Worm (Caenorhabditis elegans) whole organism, mixed stage, embryonic: ENCODE data around the gene rfs-1.

ENCODE experiments used
- ceh-83 ChIP-seq: fragments of 200-800 bp; sonication (Bioruptor generic); optimal IDR thresholded peaks from 2 replicates; lab custom pipeline; 2018; ENCODE audit warnings: mild to moderate bottlenecking, missing genetic modification characterization, missing compliant biosample characterization
- lin-13 ChIP-seq: fragments of 150-350 bp; optimal IDR thresholded peaks from 2 replicates; lab custom pipeline; 2014; ENCODE audit warnings: missing biosample characterization, missing genetic modification characterization
- mab-5 ChIP-seq: fragments of 150-350 bp; optimal IDR thresholded peaks from 2 replicates; lab custom pipeline; 2014; ENCODE audit warnings: missing biosample characterization, missing genetic modification characterization
- nhr-12 ChIP-seq: fragments of 150-350 bp; optimal IDR thresholded peaks from 2 replicates; lab custom pipeline; 2014; ENCODE audit warnings: missing biosample characterization, missing genetic modification characterization
- nhr-2 ChIP-seq: fragments of 150-350 bp; optimal IDR thresholded peaks from 2 replicates; lab custom pipeline; 2014; ENCODE audit warnings: missing biosample characterization, missing genetic modification characterization
- pha-4 ChIP-seq: fragments of 150-350 bp; optimal IDR thresholded peaks from 2 replicates; lab custom pipeline; 2018; ENCODE audit warnings: missing biosample characterization, missing genetic modification reagents, missing genetic modification characterization
- unc-39 ChIP-seq: fragments of 150-350 bp; optimal IDR thresholded peaks from 2 replicates; lab custom pipeline; 2014; ENCODE audit warnings: missing biosample characterization, missing genetic modification characterization
- ztf-11 ChIP-seq: fragments of 150-350 bp; optimal IDR thresholded peaks from 2 replicates; lab custom pipeline; 2014; ENCODE audit warnings: missing biosample characterization, missing genetic modification characterization

DNA sequence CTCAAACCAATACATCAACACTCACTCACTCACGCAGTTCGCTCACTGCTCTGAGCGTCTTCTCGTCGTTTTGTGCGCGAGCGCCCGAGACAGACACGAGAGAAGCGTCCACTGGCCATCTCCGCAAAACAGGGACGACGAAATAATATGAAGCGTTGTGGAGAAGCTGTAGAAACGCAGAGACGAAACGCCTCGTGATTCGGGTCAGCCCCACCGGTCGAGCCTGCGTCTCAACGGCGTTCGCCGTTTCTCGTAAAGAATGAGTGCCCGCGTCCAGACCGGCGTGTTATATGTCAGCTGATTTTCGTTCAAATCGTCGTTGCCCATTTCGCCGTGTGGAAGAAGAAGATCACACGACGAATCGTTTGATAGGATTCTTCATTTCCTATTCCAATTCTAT lies 1.2 kb downstream of the rfs-1 start, which contains the start of gene fbxl-1:
- TF ChIP-seq mab-5 (tag; lab: Kevin White, UChicago) (no peak), nhr-12 (no peak), pha-4 (tag; lab: Kevin White, UChicago) (no peak), unc-39 (tag; lab: Kevin White, UChicago) (no peak), ztf-11 (tag; lab: Kevin White, UChicago) (no peak), ceh-83 (GFP tag; lab: Kevin White, UChicago) (no peak), lin-13 (tag; lab: Kevin White, UChicago) (no peak), nhr-2 (tag; lab: Kevin White, UChicago) (no peak)
